Worm (Caenorhabditis elegans) whole organism, midembryonic: ENCODE data around the gene immt-1.

ENCODE experiments used
- cog-1 ChIP-seq: sonication (generic microtip); optimal IDR thresholded peaks from 2 replicates; lab custom pipeline; 2016; ENCODE audit warnings: missing genetic modification characterization, missing compliant biosample characterization
- ref-1 ChIP-seq: fragments of 200-800 bp; sonication (Bioruptor generic); conservative IDR thresholded peaks from 2 replicates; pipeline ENCODE4 v1.3.6; 2022; ENCODE audit warnings: missing genetic modification reagents, missing genetic modification characterization, missing compliant biosample characterization

- TF ChIP-seq ref-1 (GFP tag; lab: Robert Waterston, UW) (no peak), cog-1 (no peak)
Observed at ce11 chrX:2694725-2695124, 7.7 kb upstream of the immt-1 start, which contains the start of gene T02C5.1.
